Worm (Caenorhabditis elegans): ENCODE results near the gene xtr-2.

xtr-2 gene

ce11 chrX:12341338-12341737 lies 26.0 kb downstream of the xtr-2 start, which contains the start of gene zig-2:
Gene zig-2 (minus strand): TSS chrX:12341438.
- TF ChIP-seq ccch-3 (GFP tag; optimal IDR thresholded peaks at IDR 0.05), result no peak
- TF ChIP-seq sptf-2 (GFP tag; optimal IDR thresholded peaks at IDR 0.05), result no peak
- TF ChIP-seq nhr-80 (tag; optimal IDR thresholded peaks at IDR 0.05), result no peak
- TF ChIP-seq mes-4 (tag; optimal IDR thresholded peaks at IDR 0.05), result no peak

ce11 chrX:12343279-12343678 lies 27.9 kb downstream of the xtr-2 start, which contains the start of the genes nspc-9 and nspc-10:
Gene nspc-9 (minus strand): TSS chrX:12343379.
Gene nspc-10 (plus strand): TSS chrX:12343609.
- TF ChIP-seq tlf-1 (GFP tag; optimal IDR thresholded peaks at IDR 0.05), result no peak
- TF ChIP-seq Y95B8A.8 (GFP tag; IDR thresholded peaks at IDR 0.05), result no peak
- no peak for TF ChIP-seq gei-17 (GFP tag; optimal IDR thresholded peaks at IDR 0.05)
- TF ChIP-seq sea-2 (GFP tag; IDR thresholded peaks at IDR 0.05), result no peak
- TF ChIP-seq bed-2 (GFP tag; IDR thresholded peaks at IDR 0.05), result no peak
- TF ChIP-seq unc-62 (GFP tag; optimal IDR thresholded peaks at IDR 0.05), result no peak

DNA sequence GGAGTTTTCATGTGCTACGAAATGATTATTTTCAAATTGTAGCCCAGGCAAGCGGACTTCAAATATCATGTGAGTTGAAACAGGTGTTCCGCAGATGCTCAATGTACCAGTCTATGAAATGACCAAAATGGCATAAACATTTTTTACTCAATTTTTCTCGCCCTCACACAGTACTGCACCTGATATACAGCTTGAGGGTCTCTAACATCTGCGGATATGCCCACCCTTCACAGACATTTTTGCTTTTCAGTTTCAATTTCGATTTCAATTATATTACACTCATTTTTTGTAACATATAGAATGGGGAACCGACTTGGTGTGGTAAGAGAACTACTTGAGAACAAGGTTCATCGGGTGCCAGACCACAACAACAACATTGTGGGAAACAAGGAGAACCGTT lies 31.4 kb downstream of the xtr-2 start, which contains the start of gene F42F12.11:
Gene F42F12.11 (plus strand): TSS at position 301 of the 400 bp plus-strand sequence.
- TF ChIP-seq C17E4.6 (GFP tag; IDR thresholded peaks at IDR 0.05) (no peak), efl-1 (GFP tag; optimal IDR thresholded peaks at IDR 0.05) (no peak), pbrm-1 (GFP tag; IDR thresholded peaks at IDR 0.05) (no peak), athp-1 (tag; optimal IDR thresholded peaks at IDR 0.05) (no peak), ztf-3 (GFP tag; optimal IDR thresholded peaks at IDR 0.05) (no peak), mel-28 (tag; optimal IDR thresholded peaks at IDR 0.05; ENCODE audit: borderline replicate concordance) (no peak), Y67H2A.10 (GFP tag; conservative IDR thresholded peaks at IDR 0.05) (no peak)

ce11 chrX:12347822-12348221 lies 32.5 kb downstream of the xtr-2 start:
- TF ChIP-seq atf-7 (tag; optimal IDR thresholded peaks at IDR 0.05) (peak; percentile 58), F10E7.11 (tag; optimal IDR thresholded peaks at IDR 0.05) (no peak), F57C9.4 (tag; optimal IDR thresholded peaks at IDR 0.05) (no peak), F33H1.4 (GFP tag; IDR thresholded peaks at IDR 0.05) (no peak), B0261.1 (tag; optimal IDR thresholded peaks at IDR 0.05) (peak; percentile 93), mel-28 (tag; optimal IDR thresholded peaks at IDR 0.05; ENCODE audit: borderline replicate concordance) (no peak), aptf-2 (GFP tag; conservative IDR thresholded peaks at IDR 0.05) (no peak), sdz-38 (tag; optimal IDR thresholded peaks at IDR 0.05) (peak; percentile 26), F23B12.7 (tag; optimal IDR thresholded peaks at IDR 0.05; ENCODE audit: insufficient read depth) (no peak), mes-4 (tag; optimal IDR thresholded peaks at IDR 0.05) (no peak), snpc-1.1 (tag; optimal IDR thresholded peaks at IDR 0.05; ENCODE audit: insufficient read depth) (no peak), F22D6.2 (tag; optimal IDR thresholded peaks at IDR 0.05) (no peak), bed-2 (GFP tag; IDR thresholded peaks at IDR 0.05) (no peak), rpc-1 (optimal IDR thresholded peaks at IDR 0.05) (peak; percentile 86), rpc-1 (tag; optimal IDR thresholded peaks at IDR 0.05) (peak; percentile 90), ccch-3 (GFP tag; optimal IDR thresholded peaks at IDR 0.05) (no peak), B0336.3 (GFP tag; IDR thresholded peaks at IDR 0.05) (no peak), B0035.1 (tag; optimal IDR thresholded peaks at IDR 0.05) (peak; percentile 18), lin-35 (GFP tag; optimal IDR thresholded peaks at IDR 0.05) (no peak), ceh-58 (GFP tag; IDR thresholded peaks at IDR 0.05) (no peak), lsy-27 (tag; optimal IDR thresholded peaks at IDR 0.05; ENCODE audit: borderline replicate concordance, insufficient read depth) (no peak), efl-1 (GFP tag; optimal IDR thresholded peaks at IDR 0.05) (peak; percentile 7), let-526 (GFP tag; IDR thresholded peaks at IDR 0.05) (peak; percentile 51; the same call in 1 of the 2 replicates), fkh-3 (tag; optimal IDR thresholded peaks at IDR 0.05) (peak; percentile 60), cebp-2 (GFP tag; IDR thresholded peaks at IDR 0.05) (0 out of 2 replicates have a peak, but pooled peaks have one; percentile 61), Y56A3A.18 (GFP tag; IDR thresholded peaks at IDR 0.05) (peak; percentile 76), ztf-25 (GFP tag; IDR thresholded peaks at IDR 0.05) (peak; percentile 94), ceh-27 (GFP tag; optimal IDR thresholded peaks at IDR 0.05) (peak; percentile 1), madf-10 (tag; optimal IDR thresholded peaks at IDR 0.05) (peak; percentile 41), snpc-1.3 (tag; optimal IDR thresholded peaks at IDR 0.05; ENCODE audit: insufficient read depth) (peak; percentile 81), Y95B8A.8 (GFP tag; IDR thresholded peaks at IDR 0.05) (0 out of 2 replicates have a peak, but pooled peaks have one; percentile 51), attf-6 (GFP tag; IDR thresholded peaks at IDR 0.05) (peak; percentile 71)

All from whole organism, young adult.